Fruit fly (Drosophila melanogaster) whole organism, prepupa: ENCODE results near the gene png.

Experiments
- CG15336 ChIP-seq: fragments of 200-800 bp; sonication (Bioruptor generic); IDR thresholded peaks from 2 replicates; pipeline ENCODE4 v1.3.6; 2022; ENCODE audit warnings: missing biosample characterization, missing genetic modification characterization
- CG3032 ChIP-seq: fragments of 200-800 bp; optimal IDR thresholded peaks from 2 replicates; lab custom pipeline; 2019; ENCODE audit warnings: missing biosample characterization, mild to moderate bottlenecking, missing genetic modification characterization, moderate library complexity
- CG34406 ChIP-seq: fragments of 200-800 bp; sonication (Bioruptor generic); optimal IDR thresholded peaks from 3 replicates; lab custom pipeline; 2016; ENCODE audit warnings: missing biosample characterization, missing genetic modification characterization
- CG6792 ChIP-seq: fragments of 200-800 bp; sonication (Bioruptor generic); optimal IDR thresholded peaks from 3 replicates; lab custom pipeline; 2016; ENCODE audit warnings: missing biosample characterization, missing genetic modification characterization
- achi ChIP-seq: fragments of 200-800 bp; sonication (Bioruptor generic); optimal IDR thresholded peaks from 3 replicates; lab custom pipeline; 2016; ENCODE audit warnings: missing biosample characterization, missing genetic modification characterization
- dac ChIP-seq: fragments of 200-800 bp; sonication (Bioruptor generic); optimal IDR thresholded peaks from 2 replicates; lab custom pipeline; 2017; ENCODE audit warnings: missing biosample characterization, mild to moderate bottlenecking, missing genetic modification characterization

dm6 chrX:1398455-1399055 is 41.2 kb upstream of the png start:
- TF ChIP-seq achi (GFP tag; lab: Kevin White, UChicago) = peak; percentile 78
- peak; percentile 81 for TF ChIP-seq CG15336 (GFP tag; lab: Robert Waterston, UW)
- peak; percentile 36 for TF ChIP-seq dac (GFP tag; lab: Kevin White, UChicago)
- TF ChIP-seq CG3032 = peak; percentile 77
- peak; percentile 89 for TF ChIP-seq CG6792
- peak; percentile 64 for TF ChIP-seq CG34406
